Worm (Caenorhabditis elegans) whole organism, L1 larva: ENCODE data around the gene srxa-10.

ENCODE experiments used
- C16A3.4 ChIP-seq: fragments of 150-350 bp; optimal IDR thresholded peaks from 2 replicates; lab custom pipeline; 2014; ENCODE audit warnings: missing biosample characterization, missing genetic modification characterization
- C34B4.2 ChIP-seq: sonication (generic microtip); optimal IDR thresholded peaks from 2 replicates; lab custom pipeline; 2017; ENCODE audit warnings: mild to moderate bottlenecking, missing genetic modification characterization, missing compliant biosample characterization
- F16B12.6 ChIP-seq: fragments of 150-350 bp; optimal IDR thresholded peaks from 2 replicates; lab custom pipeline; 2014; ENCODE audit warnings: missing biosample characterization, missing genetic modification characterization
- aha-1 ChIP-seq: fragments of 150-350 bp; optimal IDR thresholded peaks from 2 replicates; lab custom pipeline; 2014; ENCODE audit warnings: missing biosample characterization, missing genetic modification characterization
- alr-1 ChIP-seq: fragments of 200-800 bp; sonication (Bioruptor generic); optimal IDR thresholded peaks from 2 replicates; lab custom pipeline; 2018; ENCODE audit warnings: borderline replicate concordance, mild to moderate bottlenecking, missing genetic modification characterization, missing compliant biosample characterization
- aly-2 ChIP-seq: fragments of 150-350 bp; optimal IDR thresholded peaks from 2 replicates; lab custom pipeline; 2014; ENCODE audit warnings: missing biosample characterization, missing genetic modification characterization
- ama-1 ChIP-seq: fragments of 150-350 bp; optimal IDR thresholded peaks from 2 replicates; lab custom pipeline; 2014
- blmp-1 ChIP-seq: fragments of 150-350 bp; optimal IDR thresholded peaks from 2 replicates; lab custom pipeline; 2014; ENCODE audit warnings: missing biosample characterization, missing genetic modification characterization
- ceh-63 ChIP-seq: fragments of 200-800 bp; sonication (Bioruptor generic); optimal IDR thresholded peaks from 2 replicates; lab custom pipeline; 2018; ENCODE audit warnings: mild to moderate bottlenecking, missing genetic modification characterization, missing compliant biosample characterization
- ceh-82 ChIP-seq, 3 experiments: fragments of 150-350 bp in 1 of 3; sonication (generic microtip) in 2 of 3; optimal IDR thresholded peaks; 2 replicates each; lab custom pipeline; 2014 to 2017; ENCODE audit warnings: missing biosample characterization in 3 of 3, missing genetic modification characterization in 3 of 3
- ceh-88 ChIP-seq: fragments of 200-800 bp; sonication (Bioruptor generic); IDR thresholded peaks from 2 replicates; pipeline ENCODE4 v1.3.6; 2022; ENCODE audit warnings: missing genetic modification characterization, missing compliant biosample characterization
- ceh-90 ChIP-seq: sonication (generic microtip); optimal IDR thresholded peaks from 2 replicates; lab custom pipeline; 2016; ENCODE audit warnings: missing genetic modification characterization, missing compliant biosample characterization
- ces-1 ChIP-seq: fragments of 150-350 bp; optimal IDR thresholded peaks from 2 replicates; lab custom pipeline; 2014; ENCODE audit warnings: missing biosample characterization, missing genetic modification reagents, missing genetic modification characterization
- dpl-1 ChIP-seq, 3 experiments: fragments of 150-350 bp in 2 of 3; sonication (generic microtip) in 1 of 3; optimal IDR thresholded peaks; 2 replicates each; lab custom pipeline; 2014 to 2017; ENCODE audit warnings: missing biosample characterization in 3 of 3, missing genetic modification characterization in 3 of 3, missing genetic modification reagents in 3 of 3
- dsc-1 ChIP-seq: sonication (generic microtip); optimal IDR thresholded peaks from 2 replicates; lab custom pipeline; 2016; ENCODE audit warnings: mild to moderate bottlenecking, missing genetic modification characterization, missing compliant biosample characterization
- efl-1 ChIP-seq, 4 experiments: fragments of 150-350 bp; optimal IDR thresholded peaks in 3 of 4; peaks in 1 of 4; 1 replicate in 1 of 4; 2 replicates in 3 of 4; lab custom pipeline; 2014; ENCODE audit warnings: missing biosample characterization in 2 of 4, missing genetic modification characterization in 2 of 4, missing genetic modification reagents in 2 of 4
- egl-13 ChIP-seq: sonication (generic microtip); optimal IDR thresholded peaks from 2 replicates; lab custom pipeline; 2016; ENCODE audit warnings: missing genotype, missing genetic modification reagents, missing genetic modification characterization, missing compliant biosample characterization
- elt-2 ChIP-seq: sonication (generic microtip); optimal IDR thresholded peaks from 2 replicates; lab custom pipeline; 2016; ENCODE audit warnings: missing genetic modification characterization, mild to moderate bottlenecking, inconsistent platforms, missing compliant biosample characterization, missing genetic modification reagents
- elt-3 ChIP-seq, 6 experiments: fragments of 150-350 bp in 1 of 6; sonication (generic microtip); optimal IDR thresholded peaks; 2 replicates each; lab custom pipeline; 2017 to 2018; ENCODE audit warnings: missing biosample characterization in 6 of 6, missing genetic modification characterization in 6 of 6, inconsistent platforms in 1 of 6
- fkh-10 ChIP-seq: sonication (generic microtip); optimal IDR thresholded peaks from 2 replicates; lab custom pipeline; 2017; ENCODE audit warnings: missing biosample characterization, missing genetic modification reagents, missing genetic modification characterization
- fkh-4 ChIP-seq: sonication (generic microtip); optimal IDR thresholded peaks from 2 replicates; lab custom pipeline; 2016; ENCODE audit warnings: missing compliant biosample characterization, missing genetic modification characterization, borderline replicate concordance
- grh-1 ChIP-seq: fragments of 200-800 bp; sonication (Bioruptor generic); IDR thresholded peaks from 2 replicates; pipeline ENCODE4 v1.3.6; 2022; ENCODE audit warnings: missing genetic modification reagents, missing genetic modification characterization, missing compliant biosample characterization
- hlh-4 ChIP-seq: sonication (generic microtip); optimal IDR thresholded peaks from 2 replicates; lab custom pipeline; 2016; ENCODE audit warnings: mild to moderate bottlenecking, missing genetic modification characterization, missing compliant biosample characterization
- jun-1 ChIP-seq: fragments of 150-350 bp; optimal IDR thresholded peaks from 2 replicates; lab custom pipeline; 2014; ENCODE audit warnings: missing biosample characterization, missing genetic modification reagents, missing genetic modification characterization
- lin-14 ChIP-seq: fragments of 200-800 bp; sonication (Bioruptor generic); optimal IDR thresholded peaks from 2 replicates; lab custom pipeline; 2018; ENCODE audit warnings: mild to moderate bottlenecking, missing genetic modification characterization, moderate library complexity, missing compliant biosample characterization
- lin-15B ChIP-seq: fragments of 150-350 bp; sonication (generic microtip); optimal IDR thresholded peaks from 3 replicates; lab custom pipeline; 2014; ENCODE audit warnings: missing biosample characterization, missing genetic modification characterization
- lin-35 ChIP-seq, 2 experiments: fragments of 150-350 bp; optimal IDR thresholded peaks; 2 replicates each; lab custom pipeline; 2014; ENCODE audit warnings: missing biosample characterization in 2 of 2, missing genetic modification characterization in 2 of 2, missing genetic modification reagents in 2 of 2
- lin-39 ChIP-seq: fragments of 150-350 bp; optimal IDR thresholded peaks from 2 replicates; lab custom pipeline; 2014; ENCODE audit warnings: missing biosample characterization, missing genetic modification reagents, missing genetic modification characterization
- mab-9 ChIP-seq: fragments of 200-800 bp; sonication (Bioruptor generic); IDR thresholded peaks from 2 replicates; pipeline ENCODE4 v1.3.6; 2022; ENCODE audit warnings: missing genetic modification reagents, missing genetic modification characterization, missing compliant biosample characterization
- mdl-1 ChIP-seq, 2 experiments: fragments of 150-350 bp; optimal IDR thresholded peaks; 2 replicates each; lab custom pipeline; 2014 to 2017; ENCODE audit warnings: missing biosample characterization in 2 of 2, missing genetic modification characterization in 2 of 2, inconsistent platforms in 1 of 2
- mep-1 ChIP-seq: fragments of 150-350 bp; optimal IDR thresholded peaks from 2 replicates; lab custom pipeline; 2014; ENCODE audit warnings: missing biosample characterization, missing genetic modification characterization
- nhr-28 ChIP-seq: fragments of 150-350 bp; optimal IDR thresholded peaks from 2 replicates; lab custom pipeline; 2014; ENCODE audit warnings: missing biosample characterization, missing genetic modification characterization
- nhr-47 ChIP-seq: sonication (generic microtip); optimal IDR thresholded peaks from 2 replicates; lab custom pipeline; 2016; ENCODE audit warnings: mild to moderate bottlenecking, missing genetic modification characterization, moderate library complexity, missing compliant biosample characterization
- nhr-71 ChIP-seq: sonication (generic microtip); optimal IDR thresholded peaks from 2 replicates; lab custom pipeline; 2016; ENCODE audit warnings: mild to moderate bottlenecking, missing genetic modification characterization, moderate library complexity, missing compliant biosample characterization
- nhr-76 ChIP-seq: sonication (generic microtip); optimal IDR thresholded peaks from 2 replicates; lab custom pipeline; 2017; ENCODE audit warnings: missing biosample characterization, missing genetic modification characterization
- nhr-85 ChIP-seq: sonication (generic microtip); peaks from one replicate; lab custom pipeline; 2016; ENCODE audit warnings: missing genetic modification characterization, inconsistent platforms, missing compliant biosample characterization
- nhr-90 ChIP-seq: sonication (generic microtip); optimal IDR thresholded peaks from 2 replicates; lab custom pipeline; 2016; ENCODE audit warnings: mild to moderate bottlenecking, missing genetic modification characterization, missing compliant biosample characterization; ENCODE audit not compliant: poor library complexity
- snpc-4 ChIP-seq: fragments of 150-350 bp; optimal IDR thresholded peaks from 2 replicates; lab custom pipeline; 2014; ENCODE audit warnings: missing biosample characterization, missing genetic modification characterization
- snu-23 ChIP-seq: sonication (generic microtip); optimal IDR thresholded peaks from 2 replicates; lab custom pipeline; 2016; ENCODE audit warnings: missing genetic modification characterization, missing compliant biosample characterization
- sox-4 ChIP-seq: sonication (generic microtip); optimal IDR thresholded peaks from 2 replicates; lab custom pipeline; 2016; ENCODE audit warnings: missing genetic modification characterization, missing compliant biosample characterization
- sptf-1 ChIP-seq: fragments of 150-350 bp; optimal IDR thresholded peaks from 2 replicates; lab custom pipeline; 2014; ENCODE audit warnings: missing biosample characterization, missing genetic modification characterization
- swsn-7 ChIP-seq: sonication (generic microtip); optimal IDR thresholded peaks from 2 replicates; lab custom pipeline; 2016; ENCODE audit warnings: missing genetic modification characterization, missing compliant biosample characterization
- tlp-1 ChIP-seq: fragments of 150-350 bp; optimal IDR thresholded peaks from 2 replicates; lab custom pipeline; 2014; ENCODE audit warnings: missing biosample characterization, missing genetic modification characterization
- unc-130 ChIP-seq: fragments of 150-350 bp; optimal IDR thresholded peaks from 2 replicates; lab custom pipeline; 2017; ENCODE audit warnings: missing biosample characterization, missing genetic modification characterization, inconsistent platforms

srxa-10 gene

DNA sequence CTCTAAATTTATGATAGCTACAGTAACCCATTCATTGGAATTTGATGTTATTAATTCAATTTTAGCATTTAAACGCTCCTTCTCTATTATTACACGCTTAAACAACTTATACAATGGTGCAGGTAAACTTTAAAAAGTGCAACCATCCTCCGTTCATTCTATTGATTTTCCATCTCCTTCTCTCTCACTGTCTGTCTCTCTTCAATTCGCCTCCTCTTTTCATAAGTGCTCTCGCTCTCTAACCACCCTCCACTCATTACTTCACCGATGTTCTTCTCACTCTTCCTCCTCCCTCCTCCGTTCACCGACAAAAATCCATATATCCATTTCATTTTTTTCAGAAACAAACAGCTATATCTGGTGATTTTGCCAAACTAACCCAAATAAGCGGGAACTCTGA, 30.2 kb downstream of the srxa-10 start, which contains the start of gene cbp-1 (continued):
- TF ChIP-seq elt-3 (tag; optimal IDR thresholded peaks at IDR 0.05; lab: Kevin White, UChicago) (peak in 1 of 6 experiments; percentile 15), aha-1 (tag; lab: Kevin White, UChicago) (no peak), mep-1 (tag; lab: Kevin White, UChicago) (no peak), unc-130 (tag; lab: Kevin White, UChicago) (peak; percentile 51), ama-1 (lab: Kevin White, UChicago) (peak; percentile 72), ceh-82 (tag; optimal IDR thresholded peaks at IDR 0.05; lab: Kevin White, UChicago) (peak; percentile 3 to 54 (median 4)), sptf-1 (tag; lab: Kevin White, UChicago) (no peak), nhr-85 (tag; lab: Kevin White, UChicago) (peak; percentile 14), ceh-63 (GFP tag; lab: Kevin White, UChicago) (no peak), sox-4 (tag; lab: Kevin White, UChicago) (no peak), aly-2 (tag; lab: Kevin White, UChicago) (peak; percentile 48), mab-9 (GFP tag; lab: Robert Waterston, UW) (no peak), jun-1 (peak; percentile 12), mdl-1 (tag; optimal IDR thresholded peaks at IDR 0.05; lab: Kevin White, UChicago) (peak in 1 of 2 experiments; percentile 44), lin-35 (GFP tag; optimal IDR thresholded peaks at IDR 0.05; lab: Kevin White, UChicago) (peak; percentile 14 to 26), grh-1 (GFP tag; lab: Robert Waterston, UW) (no peak), snu-23 (GFP tag; lab: Kevin White, UChicago) (peak; percentile 68), lin-14 (GFP tag; lab: Kevin White, UChicago) (peak; percentile 89), F16B12.6 (tag; lab: Kevin White, UChicago) (no peak), ceh-90 (tag; lab: Kevin White, UChicago) (no peak), blmp-1 (no peak), nhr-76 (no peak), egl-13 (tag; lab: Kevin White, UChicago) (no peak), efl-1 (optimal IDR thresholded peaks at IDR 0.05; lab: Kevin White, UChicago) (peak; percentile 69 to 75), efl-1 (GFP tag; optimal IDR thresholded peaks at IDR 0.05 in 1 of 2; lab: Kevin White, UChicago) (peak; percentile 16 to 90), lin-39 (tag; lab: Kevin White, UChicago) (peak; percentile 13), dpl-1 (GFP tag; optimal IDR thresholded peaks at IDR 0.05; lab: Kevin White, UChicago) (peak in 2 of 3 experiments; percentile 37 to 46), nhr-90 (tag; lab: Kevin White, UChicago) (peak; percentile 38), fkh-4 (no peak), nhr-28 (no peak), tlp-1 (tag; lab: Kevin White, UChicago) (no peak), snpc-4 (tag; lab: Kevin White, UChicago) (peak; percentile 33), nhr-71 (tag; lab: Kevin White, UChicago) (peak; percentile 63), swsn-7 (tag; lab: Kevin White, UChicago) (peak; percentile 64), hlh-4 (tag; lab: Kevin White, UChicago) (no peak), ces-1 (GFP tag; lab: Kevin White, UChicago) (no peak), nhr-47 (tag; lab: Kevin White, UChicago) (peak; percentile 48), elt-2 (tag; lab: Kevin White, UChicago) (no peak), ceh-88 (GFP tag; lab: Robert Waterston, UW) (no peak; the same call in 1 of the 2 replicates), fkh-10 (no peak), C34B4.2 (tag; lab: Kevin White, UChicago) (no peak), dsc-1 (tag; lab: Kevin White, UChicago) (peak; percentile 57), alr-1 (tag; lab: Kevin White, UChicago) (no peak), C16A3.4 (tag; lab: Kevin White, UChicago) (no peak), lin-15B (tag; lab: Kevin White, UChicago) (no peak)
